Worm (Caenorhabditis elegans) whole organism, midembryonic: ENCODE results near the gene D2096.6.
"Not testable (repeated sequence)": the region's sequence is repeated elsewhere in the genome, so short reads cannot be mapped to it uniquely, and the experiment has no call there.

Experiments
- T22C8.4 ChIP-seq: fragments of 200-800 bp; sonication (Bioruptor generic); IDR thresholded peaks from 2 replicates; pipeline ENCODE4 v1.3.6; 2022; ENCODE audit warnings: missing genetic modification characterization, missing compliant biosample characterization
- cog-1 ChIP-seq: sonication (generic microtip); optimal IDR thresholded peaks from 2 replicates; lab custom pipeline; 2016; ENCODE audit warnings: missing genetic modification characterization, missing compliant biosample characterization
- flt-1 ChIP-seq: fragments of 200-800 bp; sonication (Bioruptor generic); IDR thresholded peaks from 2 replicates; pipeline ENCODE4 v1.3.6; 2022; ENCODE audit warnings: missing genetic modification characterization, missing compliant biosample characterization
- klf-2 ChIP-seq: fragments of 200-800 bp; sonication (Bioruptor generic); conservative IDR thresholded peaks from 2 replicates; pipeline ENCODE4 v1.3.6; 2022; ENCODE audit warnings: missing genetic modification reagents, missing genetic modification characterization, missing compliant biosample characterization
- med-1 ChIP-seq: sonication (generic microtip); optimal IDR thresholded peaks from 2 replicates; lab custom pipeline; 2017; ENCODE audit warnings: missing genetic modification characterization, mild to moderate bottlenecking, missing compliant biosample characterization, antibody characterized with exemption, missing genetic modification reagents; ENCODE audit not compliant: insufficient read depth
- ref-1 ChIP-seq: fragments of 200-800 bp; sonication (Bioruptor generic); conservative IDR thresholded peaks from 2 replicates; pipeline ENCODE4 v1.3.6; 2022; ENCODE audit warnings: missing genetic modification reagents, missing genetic modification characterization, missing compliant biosample characterization
- tab-1 ChIP-seq: fragments of 200-800 bp; sonication (Bioruptor generic); IDR thresholded peaks from 2 replicates; pipeline ENCODE4 v1.3.6; 2022; ENCODE audit warnings: missing genetic modification characterization, missing compliant biosample characterization
- ztf-23 ChIP-seq: fragments of 200-800 bp; sonication (Bioruptor generic); IDR thresholded peaks from 2 replicates; pipeline ENCODE4 v1.3.6; 2022; ENCODE audit warnings: missing genetic modification reagents, missing genetic modification characterization, missing compliant biosample characterization
- ztf-29 ChIP-seq: fragments of 200-800 bp; sonication (Bioruptor generic); IDR thresholded peaks from 2 replicates; pipeline ENCODE4 v1.3.6; 2022; ENCODE audit warnings: missing genetic modification reagents, missing genetic modification characterization, missing compliant biosample characterization

Gene D2096.6

DNA sequence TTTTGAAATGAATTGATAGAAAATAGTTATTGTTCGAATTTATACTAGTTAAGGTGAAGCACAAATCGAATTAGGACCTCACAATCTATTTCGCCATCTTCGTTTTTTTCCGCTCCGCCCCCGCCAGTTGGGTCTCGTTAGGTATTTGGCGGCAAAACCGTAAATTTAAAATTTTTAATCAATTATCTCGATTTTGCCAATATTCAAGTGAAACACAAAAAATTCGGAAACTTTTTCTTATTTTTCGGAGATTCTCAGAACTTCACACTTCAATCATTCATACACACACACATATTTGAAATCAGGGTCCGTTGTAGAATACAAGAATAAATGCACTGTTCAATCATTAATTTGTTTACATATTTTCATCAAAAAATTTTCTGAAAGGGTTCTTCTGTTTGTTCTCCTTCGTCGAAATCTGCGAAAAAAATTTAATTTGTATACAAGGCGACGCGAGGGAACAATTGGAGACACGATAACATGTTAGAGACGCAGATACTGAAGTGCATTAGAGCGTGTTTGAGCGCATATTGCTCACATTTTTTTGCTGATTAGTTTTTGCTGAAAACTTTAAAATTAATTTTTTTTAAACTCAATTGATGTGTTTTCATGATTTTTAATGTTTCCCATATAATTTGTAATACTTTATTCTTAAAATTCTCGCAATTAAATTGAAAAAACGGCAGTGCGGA is 9.2 kb downstream of the D2096.6 start, which contains the start of gene D2096.5:
Gene D2096.5 (minus strand): TSS at position 51 of the 692 bp plus-strand sequence.
- TF ChIP-seq T22C8.4 (GFP tag; lab: Robert Waterston, UW) (no peak), cog-1 (tag; lab: Kevin White, UChicago) (no peak), klf-2 (no peak), ref-1 (GFP tag; lab: Robert Waterston, UW) (no peak), tab-1 (GFP tag; lab: Robert Waterston, UW) (no peak), flt-1 (GFP tag; lab: Robert Waterston, UW) (no peak), med-1 (GFP tag; lab: Kevin White, UChicago) (no peak), ztf-29 (GFP tag; lab: Robert Waterston, UW) (no peak), ztf-23 (GFP tag; lab: Robert Waterston, UW) (no peak)

DNA sequence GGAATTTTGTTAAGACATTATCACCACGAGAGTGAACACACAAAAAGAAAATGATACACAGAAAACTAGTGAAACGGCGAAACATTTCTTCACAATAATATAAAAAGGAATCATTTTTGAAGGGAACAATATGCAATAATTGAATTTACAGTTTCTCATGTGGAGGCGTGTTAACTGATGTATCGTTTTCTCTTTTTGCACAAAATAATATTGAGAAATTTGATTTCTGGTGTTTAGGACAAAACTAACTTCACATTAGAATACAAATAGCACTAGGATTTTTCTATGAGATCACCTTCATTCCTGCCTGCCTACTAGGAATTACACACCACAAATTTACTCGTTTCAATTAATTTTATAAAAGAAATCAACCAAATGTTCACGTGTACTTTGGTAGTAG is 10.5 kb downstream of the D2096.6 start, which contains the start of gene D2096.13:
Gene D2096.13 (minus strand): TSS at position 101 of the 400 bp plus-strand sequence.
- TF ChIP-seq flt-1 (GFP tag; lab: Robert Waterston, UW) (no peak), med-1 (GFP tag; lab: Kevin White, UChicago) (no peak), T22C8.4 (GFP tag; lab: Robert Waterston, UW) (no peak), ztf-29 (GFP tag; lab: Robert Waterston, UW) (no peak), tab-1 (GFP tag; lab: Robert Waterston, UW) (no peak), cog-1 (tag; lab: Kevin White, UChicago) (no peak), ref-1 (GFP tag; lab: Robert Waterston, UW) (no peak), ztf-23 (GFP tag; lab: Robert Waterston, UW) (no peak), klf-2 (no peak)

DNA sequence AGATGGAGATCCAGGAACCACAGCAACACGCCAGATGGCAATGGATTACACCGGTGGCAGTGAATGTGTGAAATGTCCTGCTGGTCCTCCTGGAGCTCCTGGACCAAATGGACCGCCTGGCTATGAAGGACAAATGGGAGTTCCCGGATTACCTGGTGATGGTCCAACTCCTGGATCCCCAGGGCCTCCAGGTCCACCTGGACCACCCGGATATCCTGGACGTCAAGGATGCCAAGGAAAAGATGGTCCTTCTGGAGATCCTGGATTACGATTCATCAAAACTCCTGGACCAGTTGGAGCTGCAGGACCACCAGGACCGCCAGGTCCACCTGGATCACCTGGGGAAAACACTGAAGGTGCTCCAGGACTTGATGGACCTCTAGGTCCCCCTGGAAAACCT is 11.7 kb downstream of the D2096.6 start:
- TF ChIP-seq med-1 (GFP tag; lab: Kevin White, UChicago), result no peak
- TF ChIP-seq cog-1 (tag; lab: Kevin White, UChicago), result no peak
- no peak for TF ChIP-seq klf-2
- TF ChIP-seq ztf-23 (GFP tag; lab: Robert Waterston, UW), result no peak
- no peak for TF ChIP-seq T22C8.4 (GFP tag; lab: Robert Waterston, UW)
- TF ChIP-seq ztf-29 (GFP tag; lab: Robert Waterston, UW), result no peak
- TF ChIP-seq tab-1 (GFP tag; lab: Robert Waterston, UW), result no peak
- no peak for TF ChIP-seq flt-1 (GFP tag; lab: Robert Waterston, UW)
- no peak for TF ChIP-seq ref-1 (GFP tag; lab: Robert Waterston, UW)

DNA sequence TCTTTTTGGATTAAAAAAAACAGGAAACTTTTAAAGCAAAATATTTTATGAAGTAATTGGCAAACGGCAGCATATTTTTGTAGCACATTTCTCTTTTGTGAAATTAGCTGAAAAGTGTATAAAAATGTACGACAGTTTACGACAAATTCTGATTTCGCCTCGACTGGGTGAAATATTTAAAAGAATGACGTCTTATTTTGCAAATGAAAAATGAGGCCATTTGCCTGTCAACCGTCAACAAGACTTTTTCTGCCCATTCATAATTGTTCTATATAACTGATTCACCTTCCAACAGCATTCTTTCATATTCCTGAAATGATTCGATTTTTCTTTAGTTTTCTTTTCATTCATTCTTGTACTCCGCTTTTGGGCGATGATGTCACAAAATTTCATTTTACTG is 13.4 kb downstream of the D2096.6 start, which contains the start of the genes F17E9.2 and col-116:
Gene F17E9.2 (plus strand): TSS at position 301 of the 400 bp plus-strand sequence.
Gene col-116 (plus strand): TSS at position 315 of the 400 bp plus-strand sequence.
- TF ChIP-seq klf-2 (no peak), ztf-29 (GFP tag; lab: Robert Waterston, UW) (no peak), ztf-23 (GFP tag; lab: Robert Waterston, UW) (no peak)

DNA sequence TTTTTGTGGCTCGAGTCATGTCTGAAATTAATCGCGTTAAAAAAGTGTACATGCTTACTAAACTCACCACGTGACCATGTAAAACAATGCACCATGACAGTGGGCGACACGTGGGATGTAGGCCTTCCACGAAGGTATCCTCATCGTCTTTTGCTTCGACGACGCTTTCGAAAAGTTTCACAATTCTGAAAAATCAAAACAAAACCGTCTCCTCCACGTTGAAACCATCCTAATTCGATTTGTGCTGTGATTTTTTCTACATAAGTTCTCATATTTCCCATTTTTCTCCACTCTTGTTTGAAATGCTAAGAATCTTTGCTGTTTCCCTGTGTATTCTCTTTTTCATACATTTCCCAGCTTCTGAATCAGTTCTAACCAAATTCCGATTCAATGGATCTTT is 14.5 kb downstream of the D2096.6 start, which contains the start of gene F17E9.3:
Gene F17E9.3 (plus strand): TSS at position 301 of the 400 bp plus-strand sequence.
- TF ChIP-seq ztf-29 (GFP tag; lab: Robert Waterston, UW) (no peak), cog-1 (tag; lab: Kevin White, UChicago) (no peak), med-1 (GFP tag; lab: Kevin White, UChicago) (no peak), tab-1 (GFP tag; lab: Robert Waterston, UW) (no peak), klf-2 (no peak)

DNA sequence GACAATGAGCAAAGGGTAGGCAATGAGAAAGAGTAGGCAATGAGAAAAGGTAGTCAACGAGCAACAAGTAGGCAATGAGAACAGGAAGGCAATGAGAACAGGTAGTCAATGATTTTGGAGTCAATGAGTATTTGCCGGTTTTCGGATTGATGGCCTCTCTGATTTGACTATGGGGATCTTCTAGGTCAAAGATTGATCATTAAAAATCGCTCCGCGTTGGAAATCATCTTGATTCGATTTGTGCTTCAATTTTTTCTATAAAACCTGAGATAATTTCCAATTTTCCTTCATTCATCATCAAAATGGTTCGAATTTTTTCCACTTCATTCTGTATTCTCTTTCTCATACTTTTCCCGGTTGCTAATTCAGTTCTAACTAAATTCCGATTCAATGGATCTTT is 17.0 kb downstream of the D2096.6 start, which contains the start of gene F17E9.16:
Gene F17E9.16 (plus strand): TSS at position 301 of the 400 bp plus-strand sequence.
- TF ChIP-seq T22C8.4, tab-1, ztf-29 (GFP tag; lab: Robert Waterston, UW): not testable (repeated sequence)

DNA sequence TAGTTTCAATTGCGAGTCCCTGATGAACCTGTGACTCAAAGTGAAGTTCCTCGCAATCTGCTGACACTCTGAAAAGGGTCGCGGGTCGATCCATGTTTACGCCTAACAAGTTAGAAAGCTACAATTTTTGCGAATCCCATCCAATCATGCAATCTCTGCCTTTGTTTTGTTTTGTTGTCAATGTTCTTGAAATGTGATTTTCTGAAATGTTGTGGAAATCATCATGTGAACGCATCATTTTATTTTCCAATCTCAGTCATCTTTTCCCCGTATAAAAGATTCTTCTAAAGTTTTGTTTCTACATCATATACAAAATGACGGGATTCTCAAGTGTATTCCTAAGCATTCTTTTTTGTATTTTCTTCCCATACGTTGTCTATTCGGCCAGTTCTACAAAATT is 21.0 kb downstream of the D2096.6 start, which contains the start of gene F17E9.4:
Gene F17E9.4 (plus strand): TSS at position 301 of the 400 bp plus-strand sequence.
- TF ChIP-seq ztf-23 (GFP tag; lab: Robert Waterston, UW) (no peak), ref-1 (GFP tag; lab: Robert Waterston, UW) (no peak), ztf-29 (GFP tag; lab: Robert Waterston, UW) (no peak), tab-1 (GFP tag; lab: Robert Waterston, UW) (no peak), T22C8.4 (GFP tag; lab: Robert Waterston, UW) (no peak), med-1 (GFP tag; lab: Kevin White, UChicago) (no peak), flt-1 (GFP tag; lab: Robert Waterston, UW) (no peak), klf-2 (no peak), cog-1 (tag; lab: Kevin White, UChicago) (no peak)

DNA sequence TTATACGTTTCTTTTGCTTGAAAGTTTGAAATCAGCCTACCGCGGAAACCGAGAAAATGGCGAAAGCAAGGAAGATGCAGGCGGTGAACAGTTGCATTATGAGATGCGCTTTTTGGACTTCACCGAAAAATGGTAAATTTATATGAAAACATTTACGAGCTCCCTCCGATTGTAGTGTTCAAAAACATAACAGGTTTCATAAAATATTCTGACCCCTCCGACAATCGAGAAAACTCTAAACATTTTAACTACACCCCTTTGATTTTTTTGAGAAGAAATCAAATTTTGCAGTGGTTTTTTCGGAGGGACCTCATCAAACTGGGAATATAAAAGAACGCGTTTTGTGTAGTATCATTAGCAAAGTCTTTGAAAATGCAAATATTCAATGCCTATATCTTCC is 22.0 kb downstream of the D2096.6 start, which contains the start of the genes F17E9.18 and F17E9.15:
Gene F17E9.18 (minus strand): TSS at position 101 of the 400 bp plus-strand sequence.
Gene F17E9.15 (plus strand): TSS at position 368 of the 400 bp plus-strand sequence.
- TF ChIP-seq klf-2 (no peak), ztf-23 (GFP tag; lab: Robert Waterston, UW) (no peak), tab-1 (GFP tag; lab: Robert Waterston, UW) (no peak), T22C8.4 (GFP tag; lab: Robert Waterston, UW) (no peak), cog-1 (tag; lab: Kevin White, UChicago) (no peak), ztf-29 (GFP tag; lab: Robert Waterston, UW) (no peak), med-1 (GFP tag; lab: Kevin White, UChicago) (no peak), ref-1 (GFP tag; lab: Robert Waterston, UW) (no peak), flt-1 (GFP tag; lab: Robert Waterston, UW) (no peak)

DNA sequence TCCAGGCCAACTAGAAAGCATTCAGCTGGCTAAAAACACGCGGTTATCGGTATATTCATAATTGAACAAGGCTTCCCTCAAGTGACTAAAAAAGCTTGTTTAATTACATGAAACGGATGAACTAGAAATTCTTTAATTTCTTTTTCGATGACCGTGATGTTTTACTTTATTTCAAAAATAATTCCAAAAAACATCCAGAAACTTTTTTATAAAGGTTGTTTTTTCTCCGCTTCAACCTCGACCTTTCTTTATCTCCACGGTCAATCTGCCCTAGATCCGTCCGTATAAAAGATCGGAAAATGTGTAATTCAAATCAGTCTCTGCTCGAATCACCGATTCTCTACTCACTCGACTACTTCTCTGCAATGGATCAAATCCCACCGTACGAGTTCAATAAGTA is 23.5 kb downstream of the D2096.6 start, which contains the start of gene F17E9.5:
Gene F17E9.5 (plus strand): TSS at position 301 of the 400 bp plus-strand sequence.
- TF ChIP-seq cog-1 (tag; lab: Kevin White, UChicago) (no peak), flt-1 (GFP tag; lab: Robert Waterston, UW) (no peak), ztf-23 (GFP tag; lab: Robert Waterston, UW) (no peak), ref-1 (GFP tag; lab: Robert Waterston, UW) (no peak), T22C8.4 (GFP tag; lab: Robert Waterston, UW) (no peak), med-1 (GFP tag; lab: Kevin White, UChicago) (no peak), tab-1 (GFP tag; lab: Robert Waterston, UW) (no peak)
